Worm (Caenorhabditis elegans) whole organism, L3 larva: ENCODE measurements around the gene F26D2.10.

Experiments used
- ZK546.5 ChIP-seq: sonication (generic microtip); optimal IDR thresholded peaks from 2 replicates; lab custom pipeline; 2017; ENCODE audit warnings: missing biosample characterization, missing genetic modification characterization
- aly-2 ChIP-seq: fragments of 150-350 bp; optimal IDR thresholded peaks from 2 replicates; lab custom pipeline; 2014; ENCODE audit warnings: missing biosample characterization, missing genetic modification characterization
- ama-1 ChIP-seq: fragments of 150-350 bp; optimal IDR thresholded peaks from 2 replicates; lab custom pipeline; 2018
- ceh-16 ChIP-seq: sonication (generic microtip); optimal IDR thresholded peaks from 2 replicates; lab custom pipeline; 2017; ENCODE audit warnings: missing biosample characterization, missing genetic modification characterization
- ceh-82 ChIP-seq: fragments of 150-350 bp; optimal IDR thresholded peaks from 2 replicates; lab custom pipeline; 2014; ENCODE audit warnings: missing biosample characterization, missing genetic modification characterization
- elt-3 ChIP-seq, 3 experiments: fragments of 150-350 bp in 1 of 3; sonication (generic microtip) in 2 of 3; optimal IDR thresholded peaks; 2 replicates in 2 of 3; 4 replicates in 1 of 3; lab custom pipeline; 2014 to 2017; ENCODE audit warnings: missing biosample characterization in 3 of 3, missing genetic modification characterization in 3 of 3
- eor-1 ChIP-seq, 2 experiments: fragments of 150-350 bp; optimal IDR thresholded peaks; 2 replicates each; lab custom pipeline; 2014 to 2018; ENCODE audit warnings: missing biosample characterization in 2 of 2, missing genetic modification characterization in 2 of 2
- fkh-2 ChIP-seq: fragments of 150-350 bp; optimal IDR thresholded peaks from 2 replicates; lab custom pipeline; 2014; ENCODE audit warnings: missing biosample characterization, missing genetic modification reagents, missing genetic modification characterization
- fos-1 ChIP-seq: fragments of 150-350 bp; optimal IDR thresholded peaks from 2 replicates; lab custom pipeline; 2014; ENCODE audit warnings: missing biosample characterization, missing genetic modification characterization
- hmg-11 ChIP-seq: sonication (generic microtip); optimal IDR thresholded peaks from 2 replicates; lab custom pipeline; 2016; ENCODE audit warnings: missing genetic modification characterization, missing compliant biosample characterization
- jun-1 ChIP-seq: fragments of 150-350 bp; optimal IDR thresholded peaks from 2 replicates; lab custom pipeline; 2014; ENCODE audit warnings: missing biosample characterization, missing genetic modification reagents, missing genetic modification characterization
- lin-15B ChIP-seq: fragments of 150-350 bp; optimal IDR thresholded peaks from 2 replicates; lab custom pipeline; 2014; ENCODE audit warnings: missing biosample characterization, missing genetic modification characterization
- mdl-1 ChIP-seq: fragments of 150-350 bp; optimal IDR thresholded peaks from 2 replicates; lab custom pipeline; 2014; ENCODE audit warnings: missing biosample characterization, missing genetic modification characterization
- nhr-11 ChIP-seq: fragments of 150-350 bp; optimal IDR thresholded peaks from 2 replicates; lab custom pipeline; 2014; ENCODE audit warnings: missing biosample characterization, missing genetic modification characterization
- nhr-237 ChIP-seq: fragments of 150-350 bp; optimal IDR thresholded peaks from 2 replicates; lab custom pipeline; 2014; ENCODE audit warnings: missing biosample characterization, missing genetic modification characterization
- nhr-43 ChIP-seq: sonication (generic microtip); optimal IDR thresholded peaks from 2 replicates; lab custom pipeline; 2016; ENCODE audit warnings: mild to moderate bottlenecking, missing genetic modification characterization, missing compliant biosample characterization; ENCODE audit not compliant: poor library complexity, severe bottlenecking
- nhr-67 ChIP-seq: fragments of 150-350 bp; optimal IDR thresholded peaks from 2 replicates; lab custom pipeline; 2014; ENCODE audit warnings: missing biosample characterization, missing genetic modification characterization
- nhr-76 ChIP-seq: fragments of 150-350 bp; sonication (generic microtip); optimal IDR thresholded peaks from 5 replicates; lab custom pipeline; 2014; ENCODE audit warnings: missing biosample characterization, missing genetic modification characterization
- skn-1 ChIP-seq: fragments of 150-350 bp; optimal IDR thresholded peaks from 2 replicates; lab custom pipeline; 2014; ENCODE audit warnings: missing biosample characterization, missing genetic modification characterization
- snpc-4 ChIP-seq: fragments of 150-350 bp; optimal IDR thresholded peaks from 2 replicates; lab custom pipeline; 2014; ENCODE audit warnings: missing biosample characterization, missing genetic modification characterization
- ztf-11 ChIP-seq: fragments of 150-350 bp; optimal IDR thresholded peaks from 2 replicates; lab custom pipeline; 2014; ENCODE audit warnings: missing biosample characterization, missing genetic modification characterization

F26D2.10 gene

ce11 chrV:16377188-16377587, 52.2 kb downstream of the F26D2.10 start:
- TF ChIP-seq ZK546.5 (tag; lab: Kevin White, UChicago), result no peak
- no peak for TF ChIP-seq jun-1
- TF ChIP-seq snpc-4, result no peak
- no peak for TF ChIP-seq ama-1 (lab: Kevin White, UChicago)
- TF ChIP-seq elt-3 (tag; optimal IDR thresholded peaks at IDR 0.05; lab: Kevin White, UChicago), result no peak
- no peak for TF ChIP-seq eor-1 (tag; optimal IDR thresholded peaks at IDR 0.05; lab: Kevin White, UChicago)
- TF ChIP-seq nhr-76, result no peak
- no peak for TF ChIP-seq nhr-67 (tag; lab: Kevin White, UChicago)
- no peak for TF ChIP-seq fos-1 (tag; lab: Kevin White, UChicago)
- TF ChIP-seq mdl-1 (tag; lab: Kevin White, UChicago), result no peak
- no peak for TF ChIP-seq nhr-237 (tag; lab: Kevin White, UChicago)
- no peak for TF ChIP-seq aly-2 (tag; lab: Kevin White, UChicago)
- no peak for TF ChIP-seq nhr-43
- no peak for TF ChIP-seq ceh-16 (tag; lab: Kevin White, UChicago)

DNA sequence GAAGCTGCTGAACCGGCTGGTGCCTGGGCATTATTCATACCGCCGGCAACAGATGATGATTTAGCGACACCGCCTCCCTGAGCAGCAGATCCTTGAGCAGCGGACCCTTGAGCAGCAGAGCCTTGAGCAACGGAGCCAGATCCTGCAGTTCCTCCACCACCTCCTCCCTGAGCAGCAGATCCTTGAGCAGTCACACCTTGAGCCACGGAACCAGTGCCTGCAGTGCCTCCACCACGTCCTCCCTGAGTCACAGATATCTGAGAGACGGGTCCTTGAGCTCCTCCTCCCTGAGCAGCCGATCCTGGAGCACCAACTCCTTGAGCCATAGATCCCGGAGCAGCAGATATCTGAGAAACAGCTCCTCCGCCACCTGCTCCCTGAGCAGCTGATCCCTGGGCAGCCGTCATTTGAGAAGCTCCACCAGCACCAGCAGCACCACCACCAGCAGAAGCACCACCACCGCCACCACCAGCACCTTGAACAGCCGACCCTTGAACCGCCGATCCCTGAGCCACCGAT, 52.9 kb downstream of the F26D2.10 start:
- TF ChIP-seq hmg-11 (tag; lab: Kevin White, UChicago) (no peak), ZK546.5 (tag; lab: Kevin White, UChicago) (no peak), skn-1 (tag; lab: Kevin White, UChicago) (no peak), nhr-11 (tag; lab: Kevin White, UChicago) (no peak), fos-1 (tag; lab: Kevin White, UChicago) (no peak), nhr-237 (tag; lab: Kevin White, UChicago) (no peak), nhr-67 (tag; lab: Kevin White, UChicago) (no peak), ceh-82 (no peak), ztf-11 (tag; lab: Kevin White, UChicago) (no peak), fkh-2 (tag; lab: Kevin White, UChicago) (no peak), eor-1 (tag; optimal IDR thresholded peaks at IDR 0.05; lab: Kevin White, UChicago) (no peak), lin-15B (tag; lab: Kevin White, UChicago) (no peak), snpc-4 (no peak)
